Fruit fly (Drosophila melanogaster) whole organism, adult: ENCODE data around the gene RhoGAP5A.

Experiments
- CG12768 ChIP-seq: fragments of 200-800 bp; sonication (Bioruptor generic); optimal IDR thresholded peaks from 2 replicates; lab custom pipeline; 2017; ENCODE audit warnings: missing biosample characterization, missing genetic modification characterization, mild to moderate bottlenecking, moderate library complexity, missing genetic modification reagents
- CG7045 ChIP-seq: fragments of 200-800 bp; sonication (Bioruptor generic); optimal IDR thresholded peaks from 2 replicates; lab custom pipeline; 2017; ENCODE audit warnings: missing biosample characterization, mild to moderate bottlenecking, missing genetic modification characterization
- CG7101 ChIP-seq: fragments of 200-800 bp; sonication (Bioruptor generic); optimal IDR thresholded peaks from 2 replicates; lab custom pipeline; 2018; ENCODE audit warnings: missing biosample characterization, mild to moderate bottlenecking, missing genetic modification characterization, moderate library complexity
- bab1 ChIP-seq: fragments of 200-800 bp; sonication (Bioruptor generic); optimal IDR thresholded peaks from 3 replicates; lab custom pipeline; 2019; ENCODE audit warnings: missing biosample characterization, mild to moderate bottlenecking, missing genetic modification characterization, moderate library complexity
- cnc ChIP-seq, 2 experiments: fragments of >200 bp; optimal IDR thresholded peaks; 2 replicates each; lab custom pipeline; 2017
- kay ChIP-seq: fragments of 200-800 bp; sonication (Bioruptor generic); peaks from one replicate; lab custom pipeline; 2016; ENCODE audit warnings: missing biosample characterization, missing genetic modification characterization, borderline replicate concordance
- pad ChIP-seq: fragments of 200-800 bp; sonication (Bioruptor generic); optimal IDR thresholded peaks from 3 replicates; lab custom pipeline; 2017; ENCODE audit warnings: missing biosample characterization, missing genetic modification characterization, mild to moderate bottlenecking, moderate library complexity, missing genetic modification reagents

dm6 chrX:5579484-5579883, 39.1 kb downstream of the RhoGAP5A start:
- TF ChIP-seq kay (GFP tag; lab: Kevin White, UChicago): no peak
- no peak for TF ChIP-seq CG12768 (GFP tag; lab: Kevin White, UChicago)
- no peak for TF ChIP-seq bab1 (GFP tag; lab: Kevin White, UChicago)
- TF ChIP-seq CG7045 (GFP tag; lab: Kevin White, UChicago): no peak
- peak; percentile 17 for TF ChIP-seq pad (GFP tag; lab: Kevin White, UChicago)
- no peak for TF ChIP-seq CG7101 (tag; lab: Kevin White, UChicago)
- no peak for TF ChIP-seq cnc (optimal IDR thresholded peaks at IDR 0.05; lab: Kevin White, UChicago)
